Fruit fly (Drosophila melanogaster): ENCODE measurements around the gene CG46383.

CG46383 gene

dm6 chr3R:15974235-15974634 is 23.5 kb upstream of the CG46383 start (continued):
- TF ChIP-seq CG12155 (GFP tag; optimal IDR thresholded peaks at IDR 0.05) (peak; percentile 70), Hmr (GFP tag; optimal IDR thresholded peaks at IDR 0.05) (peak; percentile 75), dysf (GFP tag; IDR thresholded peaks at IDR 0.05) (no peak), CG15514 (GFP tag; optimal IDR thresholded peaks at IDR 0.05) (peak; percentile 56), fu2 (GFP tag; optimal IDR thresholded peaks at IDR 0.05) (peak; percentile 64), CG11695 (GFP tag; IDR thresholded peaks at IDR 0.05) (no peak), CkIIα-i1 (GFP tag; IDR thresholded peaks at IDR 0.05) (no peak), pfk (GFP tag; optimal IDR thresholded peaks at IDR 0.05) (no peak), tap (tag; optimal IDR thresholded peaks at IDR 0.05) (peak; percentile 89), Camta (GFP tag; optimal IDR thresholded peaks at IDR 0.05) (peak; percentile 78), CG13296 (GFP tag; optimal IDR thresholded peaks at IDR 0.05) (peak; percentile 80), CG32767 (GFP tag; IDR thresholded peaks at IDR 0.05) (no peak), CG31441 (GFP tag; IDR thresholded peaks at IDR 0.05) (no peak), Gug (GFP tag; IDR thresholded peaks at IDR 0.05) (peak; percentile 69), aop (GFP tag; IDR thresholded peaks at IDR 0.05) (no peak), CG8478 (optimal IDR thresholded peaks at IDR 0.05) (no peak), Aef1 (GFP tag; IDR thresholded peaks at IDR 0.05) (no peak), CG6854 (GFP tag; optimal IDR thresholded peaks at IDR 0.05) (peak; percentile 66), Deaf1 (tag; optimal IDR thresholded peaks at IDR 0.05) (peak; percentile 45), CG18011 (GFP tag; optimal IDR thresholded peaks at IDR 0.05) (no peak), tx (GFP tag; optimal IDR thresholded peaks at IDR 0.05) (peak; percentile 78), klu (GFP tag; IDR thresholded peaks at IDR 0.05) (no peak), Abd-B (GFP tag; optimal IDR thresholded peaks at IDR 0.05) (peak; percentile 76), CG12071 (GFP tag; optimal IDR thresholded peaks at IDR 0.05) (peak; percentile 79), Max (GFP tag; optimal IDR thresholded peaks at IDR 0.05) (peak; percentile 61), NC2β (GFP tag; optimal IDR thresholded peaks at IDR 0.05) (peak; percentile 71), CG8388 (GFP tag; optimal IDR thresholded peaks at IDR 0.05) (peak; percentile 78), CG17568 (GFP tag; optimal IDR thresholded peaks at IDR 0.05) (peak; percentile 65), CG6791 (GFP tag; IDR thresholded peaks at IDR 0.05; ENCODE audit: partially characterized antibody) (no peak), CG12769 (tag; optimal IDR thresholded peaks at IDR 0.05) (peak; percentile 83), Elba2 (GFP tag; optimal IDR thresholded peaks at IDR 0.05) (no peak), kay (GFP tag; optimal IDR thresholded peaks at IDR 0.05) (peak; percentile 54), salm (tag; optimal IDR thresholded peaks at IDR 0.05) (peak; percentile 76), zf30C (GFP tag; optimal IDR thresholded peaks at IDR 0.05) (peak; percentile 83), fd96Cb (tag; optimal IDR thresholded peaks at IDR 0.05) (peak; percentile 83), Mad (GFP tag; optimal IDR thresholded peaks at IDR 0.05) (peak; percentile 70), scrt (GFP tag; optimal IDR thresholded peaks at IDR 0.05) (peak; percentile 57), trh (GFP tag; optimal IDR thresholded peaks at IDR 0.05) (peak; percentile 25), CrebB (tag; optimal IDR thresholded peaks at IDR 0.05) (peak; percentile 45), CG7372 (GFP tag; IDR thresholded peaks at IDR 0.05) (no peak), nmo (GFP tag; optimal IDR thresholded peaks at IDR 0.05) (peak; percentile 89), CG13287 (GFP tag; IDR thresholded peaks at IDR 0.05; ENCODE audit: partially characterized antibody) (no peak), psq (GFP tag; optimal IDR thresholded peaks at IDR 0.05) (no peak), CG4854 (GFP tag; optimal IDR thresholded peaks at IDR 0.05) (peak; percentile 58), CG12219 (GFP tag; optimal IDR thresholded peaks at IDR 0.05) (peak; percentile 81), CG12104 (GFP tag; optimal IDR thresholded peaks at IDR 0.05) (peak; percentile 53), CG3726 (GFP tag; IDR thresholded peaks at IDR 0.05) (no peak), CG11398 (GFP tag; optimal IDR thresholded peaks at IDR 0.05) (peak; percentile 67), BEAF-32 (GFP tag; optimal IDR thresholded peaks at IDR 0.05) (no peak), zfh2 (GFP tag; optimal IDR thresholded peaks at IDR 0.05) (peak; percentile 63), CG11456 (GFP tag; IDR thresholded peaks at IDR 0.05) (no peak), kah (GFP tag; optimal IDR thresholded peaks at IDR 0.05) (peak; percentile 77)

All from whole organism, embryonic.